Fruit fly (Drosophila melanogaster) whole organism, embryonic: Measurements from ENCODE around the gene Bruce.
A peak's percentile ranks its signal among the peaks of the same experiment; 100 is the strongest.

ENCODE experiments used
- Bteb2 ChIP-seq: fragments of 200-800 bp; sonication (Bioruptor generic); optimal IDR thresholded peaks from 2 replicates; lab custom pipeline; 2016; ENCODE audit warnings: missing biosample characterization, missing genetic modification characterization
- CG11456 ChIP-seq: fragments of 200-800 bp; sonication (Bioruptor generic); IDR thresholded peaks from 3 replicates; pipeline ENCODE4 v1.3.6; 2022; ENCODE audit warnings: missing biosample characterization, missing genetic modification characterization
- CG14710 ChIP-seq: fragments of 200-800 bp; sonication (Bioruptor generic); optimal IDR thresholded peaks from 3 replicates; lab custom pipeline; 2019; ENCODE audit warnings: missing biosample characterization, mild to moderate bottlenecking, missing genetic modification characterization, moderate library complexity
- CG15479 ChIP-seq: fragments of 200-800 bp; sonication (Bioruptor generic); optimal IDR thresholded peaks from 3 replicates; lab custom pipeline; 2019; ENCODE audit warnings: missing biosample characterization, mild to moderate bottlenecking, missing genetic modification characterization, moderate library complexity
- CG17186 ChIP-seq: fragments of 200-800 bp; sonication (Bioruptor generic); optimal IDR thresholded peaks from 3 replicates; lab custom pipeline; 2017; ENCODE audit warnings: missing biosample characterization, missing genetic modification reagents, missing genetic modification characterization
- CG17829 ChIP-seq: fragments of 200-800 bp; optimal IDR thresholded peaks from 2 replicates; lab custom pipeline; 2019; ENCODE audit warnings: missing biosample characterization, mild to moderate bottlenecking, missing genetic modification characterization, moderate library complexity
- CG18011 ChIP-seq: fragments of 200-800 bp; sonication (Bioruptor generic); optimal IDR thresholded peaks from 2 replicates; lab custom pipeline; 2017; ENCODE audit warnings: missing biosample characterization, missing genetic modification characterization, mild to moderate bottlenecking, moderate library complexity, missing genotype
- CG1832 ChIP-seq: fragments of 200-800 bp; sonication (Bioruptor generic); optimal IDR thresholded peaks from 2 replicates; lab custom pipeline; 2017; ENCODE audit warnings: missing biosample characterization, mild to moderate bottlenecking, missing genetic modification characterization, inconsistent platforms
- CG2120 ChIP-seq: fragments of 200-800 bp; sonication (Bioruptor generic); optimal IDR thresholded peaks from 3 replicates; lab custom pipeline; 2016; ENCODE audit warnings: missing biosample characterization, missing genetic modification characterization
- CG2202 ChIP-seq: fragments of 200-800 bp; sonication (Bioruptor generic); optimal IDR thresholded peaks from 2 replicates; lab custom pipeline; 2018; ENCODE audit warnings: missing biosample characterization, mild to moderate bottlenecking, missing genetic modification characterization
- CG30020 ChIP-seq: fragments of 200-800 bp; optimal IDR thresholded peaks from 2 replicates; lab custom pipeline; 2019; ENCODE audit warnings: missing biosample characterization, mild to moderate bottlenecking, missing genetic modification characterization, moderate library complexity
- CG43689 ChIP-seq: fragments of 200-800 bp; sonication (Bioruptor generic); IDR thresholded peaks from 2 replicates; pipeline ENCODE4 v1.3.6; 2022; ENCODE audit warnings: missing biosample characterization, missing genetic modification characterization
- CG5245 ChIP-seq: fragments of 200-800 bp; sonication (Bioruptor generic); optimal IDR thresholded peaks from 3 replicates; lab custom pipeline; 2016; ENCODE audit warnings: missing biosample characterization, missing genetic modification characterization
- CG6272 ChIP-seq: fragments of 200-800 bp; sonication (Bioruptor generic); IDR thresholded peaks from 2 replicates; pipeline ENCODE4 v1.3.6; 2022; ENCODE audit warnings: missing biosample characterization, missing genetic modification characterization
- CG6683 ChIP-seq: fragments of 200-800 bp; sonication (Bioruptor generic); optimal IDR thresholded peaks from 2 replicates; lab custom pipeline; 2017; ENCODE audit warnings: missing biosample characterization, mild to moderate bottlenecking, missing genetic modification characterization, missing genetic modification reagents
- CG7271 ChIP-seq: fragments of 200-800 bp; sonication (Bioruptor generic); optimal IDR thresholded peaks from 2 replicates; lab custom pipeline; 2018; ENCODE audit warnings: missing biosample characterization, mild to moderate bottlenecking, missing genetic modification characterization, moderate library complexity
- CG7745 ChIP-seq: fragments of 200-800 bp; sonication (Bioruptor generic); optimal IDR thresholded peaks from 2 replicates; lab custom pipeline; 2018; ENCODE audit warnings: missing biosample characterization, mild to moderate bottlenecking, missing genetic modification characterization, moderate library complexity
- CG9609 ChIP-seq: fragments of 200-800 bp; sonication (Bioruptor generic); optimal IDR thresholded peaks from 3 replicates; lab custom pipeline; 2016; ENCODE audit warnings: missing biosample characterization, missing genetic modification characterization
- Doc3 ChIP-seq: fragments of 200-800 bp; sonication (Bioruptor generic); IDR thresholded peaks from 3 replicates; pipeline ENCODE4 v1.3.6; 2022; ENCODE audit warnings: missing biosample characterization, missing genetic modification characterization; ENCODE audit not compliant: partially characterized antibody
- Fer3 ChIP-seq: fragments of 200-800 bp; sonication (Bioruptor generic); optimal IDR thresholded peaks from 2 replicates; lab custom pipeline; 2018; ENCODE audit warnings: missing biosample characterization, mild to moderate bottlenecking, missing genetic modification characterization, moderate library complexity
- HLH3B ChIP-seq: fragments of 200-800 bp; sonication (Bioruptor generic); IDR thresholded peaks from 2 replicates; pipeline ENCODE4 v1.3.6; 2022; ENCODE audit warnings: missing biosample characterization, missing genetic modification characterization
- Meics ChIP-seq: fragments of 200-800 bp; sonication (Bioruptor generic); optimal IDR thresholded peaks from 2 replicates; lab custom pipeline; 2017; ENCODE audit warnings: missing biosample characterization, mild to moderate bottlenecking, missing genetic modification characterization
- Mrtf ChIP-seq: fragments of 200-800 bp; sonication (Bioruptor generic); IDR thresholded peaks from 3 replicates; pipeline ENCODE4 v1.3.6; 2022; ENCODE audit warnings: missing biosample characterization, missing genetic modification characterization
- Optix ChIP-seq: fragments of 200-800 bp; sonication (Bioruptor generic); IDR thresholded peaks from 3 replicates; pipeline ENCODE4 v1.3.6; 2022; ENCODE audit warnings: missing biosample characterization, missing genetic modification characterization
- PHDP ChIP-seq: fragments of 200-800 bp; sonication (Bioruptor generic); optimal IDR thresholded peaks from 3 replicates; lab custom pipeline; 2018; ENCODE audit warnings: missing biosample characterization, mild to moderate bottlenecking, missing genetic modification characterization, moderate library complexity
- Sry-β ChIP-seq: fragments of 200-800 bp; sonication (Bioruptor generic); optimal IDR thresholded peaks from 2 replicates; lab custom pipeline; 2018; ENCODE audit warnings: missing biosample characterization, mild to moderate bottlenecking, missing genetic modification characterization, moderate library complexity
- Usf ChIP-seq: fragments of 200-800 bp; sonication (Bioruptor generic); optimal IDR thresholded peaks from 2 replicates; lab custom pipeline; 2017; ENCODE audit warnings: missing genotype, missing biosample characterization, missing genetic modification characterization
- aop ChIP-seq: fragments of 200-800 bp; sonication (Bioruptor generic); IDR thresholded peaks from 2 replicates; pipeline ENCODE4 v1.3.6; 2022; ENCODE audit warnings: missing biosample characterization, missing genetic modification characterization
- ara ChIP-seq: fragments of 200-800 bp; sonication (Bioruptor generic); IDR thresholded peaks from 2 replicates; pipeline ENCODE4 v1.3.6; 2022; ENCODE audit warnings: missing biosample characterization, missing genetic modification characterization
- bowl ChIP-seq: fragments of 200-800 bp; sonication (Bioruptor generic); IDR thresholded peaks from 2 replicates; pipeline ENCODE4 v1.3.6; 2022; ENCODE audit warnings: missing biosample characterization, missing genetic modification characterization
- chn ChIP-seq: fragments of 200-800 bp; sonication (Bioruptor generic); optimal IDR thresholded peaks from 2 replicates; lab custom pipeline; 2016; ENCODE audit warnings: missing biosample characterization, missing genetic modification characterization
- crol ChIP-seq: fragments of 200-800 bp; sonication (Bioruptor generic); IDR thresholded peaks from 2 replicates; pipeline ENCODE4 v1.3.6; 2022; ENCODE audit warnings: missing biosample characterization, missing genetic modification characterization
- ewg ChIP-seq: fragments of 200-800 bp; sonication (Bioruptor generic); optimal IDR thresholded peaks from 3 replicates; lab custom pipeline; 2017; ENCODE audit warnings: mild to moderate bottlenecking, missing biosample characterization, missing genetic modification reagents, missing genetic modification characterization
- exex ChIP-seq: fragments of 200-800 bp; sonication (Bioruptor generic); optimal IDR thresholded peaks from 4 replicates; lab custom pipeline; 2018; ENCODE audit warnings: missing biosample characterization, mild to moderate bottlenecking, missing genetic modification characterization, moderate library complexity
- gfzf ChIP-seq: fragments of 200-800 bp; sonication (Bioruptor generic); optimal IDR thresholded peaks from 2 replicates; lab custom pipeline; 2016; ENCODE audit warnings: missing biosample characterization, mild to moderate bottlenecking, missing genetic modification characterization, moderate library complexity
- grn ChIP-seq: fragments of 200-800 bp; sonication (Bioruptor generic); optimal IDR thresholded peaks from 3 replicates; lab custom pipeline; 2017; ENCODE audit warnings: missing biosample characterization, missing genetic modification characterization
- gsb-n ChIP-seq: fragments of 200-800 bp; sonication (Bioruptor generic); optimal IDR thresholded peaks from 3 replicates; lab custom pipeline; 2018; ENCODE audit warnings: missing biosample characterization, mild to moderate bottlenecking, missing genetic modification characterization
- her ChIP-seq: fragments of 200-800 bp; sonication (Bioruptor generic); optimal IDR thresholded peaks from 2 replicates; lab custom pipeline; 2016; ENCODE audit warnings: missing biosample characterization, missing genetic modification characterization
- lola ChIP-seq, 3 experiments: fragments of >200 bp in 2 of 3; fragments of 200-800 bp in 1 of 3; sonication (Bioruptor generic) in 1 of 3; optimal IDR thresholded peaks; 2 replicates each; lab custom pipeline; 2017 to 2019; ENCODE audit warnings: missing biosample characterization in 3 of 3, missing genetic modification characterization in 3 of 3, mild to moderate bottlenecking in 1 of 3, moderate library complexity in 1 of 3
- mirr ChIP-seq: fragments of 200-800 bp; sonication (Bioruptor generic); optimal IDR thresholded peaks from 3 replicates; lab custom pipeline; 2018; ENCODE audit warnings: missing biosample characterization, mild to moderate bottlenecking, missing genetic modification characterization
- mld ChIP-seq: fragments of 200-800 bp; sonication (Bioruptor generic); IDR thresholded peaks from 3 replicates; pipeline ENCODE4 v1.3.6; 2022; ENCODE audit warnings: missing biosample characterization, missing genetic modification characterization; ENCODE audit not compliant: partially characterized antibody
- otp ChIP-seq: fragments of 200-800 bp; sonication (Bioruptor generic); IDR thresholded peaks from 3 replicates; pipeline ENCODE4, ENCODE4 v1.3.6; 2022; ENCODE audit warnings: missing biosample characterization, missing genetic modification characterization
- psq ChIP-seq: fragments of 200-800 bp; sonication (Bioruptor generic); optimal IDR thresholded peaks from 2 replicates; lab custom pipeline; 2017; ENCODE audit warnings: missing biosample characterization, missing genetic modification characterization
- repo ChIP-seq: fragments of 200-800 bp; sonication (Bioruptor generic); optimal IDR thresholded peaks from 2 replicates; lab custom pipeline; 2016; ENCODE audit warnings: missing biosample characterization, missing genetic modification characterization
- rib ChIP-seq: fragments of 200-800 bp; sonication (Bioruptor generic); IDR thresholded peaks from 2 replicates; pipeline ENCODE4 v1.3.6; 2022; ENCODE audit warnings: missing biosample characterization, missing genetic modification characterization
- salm ChIP-seq: fragments of 200-800 bp; sonication (Bioruptor generic); optimal IDR thresholded peaks from 2 replicates; lab custom pipeline; 2018; ENCODE audit warnings: missing biosample characterization, mild to moderate bottlenecking, missing genetic modification characterization
- sisA ChIP-seq: fragments of 200-800 bp; sonication (Bioruptor generic); IDR thresholded peaks from 2 replicates; pipeline ENCODE4 v1.3.6; 2022; ENCODE audit warnings: missing biosample characterization, missing genetic modification characterization
- slou ChIP-seq: fragments of 200-800 bp; sonication (Bioruptor generic); optimal IDR thresholded peaks from 3 replicates; lab custom pipeline; 2016; ENCODE audit warnings: missing biosample characterization, missing genetic modification characterization
- tio ChIP-seq: fragments of 200-800 bp; sonication (Bioruptor generic); optimal IDR thresholded peaks from 2 replicates; lab custom pipeline; 2017; ENCODE audit warnings: missing biosample characterization, missing genetic modification characterization, inconsistent platforms
- z ChIP-seq: fragments of 200-800 bp; sonication (Bioruptor generic); IDR thresholded peaks from 3 replicates; pipeline ENCODE4 v1.3.6; 2022; ENCODE audit warnings: missing biosample characterization, missing genetic modification characterization

Gene Bruce

DNA sequence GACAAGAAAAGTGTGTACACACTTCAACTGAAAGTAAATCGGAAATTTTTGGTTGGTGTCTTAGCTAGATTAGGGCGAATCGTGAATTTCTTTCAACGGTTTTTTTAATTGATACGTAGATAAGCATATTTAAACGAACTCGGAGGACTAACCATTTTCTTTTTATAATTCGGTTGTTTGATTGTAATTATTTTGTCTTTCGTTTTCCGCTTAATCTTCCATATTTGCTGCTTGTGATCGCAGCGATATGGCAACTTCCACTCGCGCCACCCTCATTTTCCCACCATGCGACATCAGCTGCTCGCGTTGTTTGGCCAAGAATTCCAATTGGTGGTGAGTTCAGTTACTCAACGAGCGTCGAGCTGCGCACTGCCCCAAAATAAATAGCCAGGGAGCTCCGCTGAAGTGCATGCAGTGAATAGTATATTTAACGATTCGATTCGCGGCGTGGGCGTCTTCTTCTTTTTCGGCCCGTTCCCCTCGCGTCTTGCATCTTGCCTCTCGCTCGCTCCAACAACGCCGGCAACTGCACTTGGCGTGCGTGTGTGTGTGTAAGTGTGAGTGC is 67.1 kb downstream of the Bruce start, which contains the start of gene Nuak (continued):
- no peak for TF ChIP-seq HLH3B (GFP tag; lab: Robert Waterston, UW)
- TF ChIP-seq repo (GFP tag; lab: Kevin White, UChicago), result peak; percentile 93
- no peak for TF ChIP-seq mld
- peak; percentile 56 for TF ChIP-seq CG6683 (GFP tag; lab: Kevin White, UChicago)
- TF ChIP-seq CG7271 (tag; lab: Kevin White, UChicago), result peak; percentile 61
- peak; percentile 64 for TF ChIP-seq CG30020 (tag; lab: Kevin White, UChicago)
- peak; percentile 84 for TF ChIP-seq slou
- TF ChIP-seq CG18011, result peak; percentile 75
- TF ChIP-seq ara, result no peak
- TF ChIP-seq salm (tag; lab: Kevin White, UChicago), result peak; percentile 44
- TF ChIP-seq gfzf, result peak; percentile 60
- TF ChIP-seq Fer3 (tag; lab: Kevin White, UChicago), result peak; percentile 83
- TF ChIP-seq Bteb2 (GFP tag; lab: Kevin White, UChicago), result peak; percentile 86
- TF ChIP-seq z (GFP tag; lab: Robert Waterston, UW), result no peak
- TF ChIP-seq CG11456 (GFP tag; lab: Robert Waterston, UW), result no peak
- no peak for TF ChIP-seq Optix (GFP tag; lab: Robert Waterston, UW)
- TF ChIP-seq crol (GFP tag; lab: Robert Waterston, UW), result no peak
- peak; percentile 92 for TF ChIP-seq CG17829
- no peak for TF ChIP-seq CG15479 (GFP tag; lab: Kevin White, UChicago)
- TF ChIP-seq CG43689 (GFP tag; lab: Robert Waterston, UW), result no peak
- TF ChIP-seq Doc3 (GFP tag; lab: Robert Waterston, UW), result no peak
- peak in 1 of 3 experiments; percentile 78 for TF ChIP-seq lola (GFP tag; optimal IDR thresholded peaks at IDR 0.05; lab: Kevin White, UChicago)
- peak; percentile 37 for TF ChIP-seq CG2202 (tag; lab: Kevin White, UChicago)
- TF ChIP-seq aop (GFP tag; lab: Robert Waterston, UW), result no peak
- TF ChIP-seq sisA (GFP tag; lab: Robert Waterston, UW), result no peak
- peak; percentile 81 for TF ChIP-seq tio (GFP tag; lab: Kevin White, UChicago)
- TF ChIP-seq CG9609, result peak; percentile 93
- TF ChIP-seq Meics (GFP tag; lab: Kevin White, UChicago), result peak; percentile 84
- no peak for TF ChIP-seq bowl (GFP tag; lab: Robert Waterston, UW)
- peak; percentile 78 for TF ChIP-seq ewg (GFP tag; lab: Kevin White, UChicago)
- peak; percentile 45 for TF ChIP-seq exex
- peak; percentile 93 for TF ChIP-seq CG17186 (GFP tag; lab: Kevin White, UChicago)
- TF ChIP-seq gsb-n (tag; lab: Kevin White, UChicago), result peak; percentile 82
- TF ChIP-seq CG7745, result peak; percentile 32
- TF ChIP-seq CG2120 (GFP tag; lab: Kevin White, UChicago), result peak; percentile 97
- no peak for TF ChIP-seq Mrtf (GFP tag; lab: Robert Waterston, UW)
- peak; percentile 76 for TF ChIP-seq CG1832
- TF ChIP-seq mirr (GFP tag; lab: Kevin White, UChicago), result peak; percentile 82
- TF ChIP-seq her (GFP tag; lab: Kevin White, UChicago), result peak; percentile 93
- TF ChIP-seq PHDP, result peak; percentile 83
- TF ChIP-seq psq (GFP tag; lab: Kevin White, UChicago), result peak; percentile 65
- TF ChIP-seq CG14710, result peak; percentile 100
- peak; percentile 31 for TF ChIP-seq Sry-β (GFP tag; lab: Kevin White, UChicago)
- TF ChIP-seq rib, result no peak
- peak; percentile 91 for TF ChIP-seq CG6272
- no peak for TF ChIP-seq otp (GFP tag; lab: Robert Waterston, UW)
- TF ChIP-seq grn (GFP tag; lab: Kevin White, UChicago), result peak; percentile 76
- peak; percentile 70 for TF ChIP-seq CG5245 (GFP tag; lab: Kevin White, UChicago)
- peak; percentile 94 for TF ChIP-seq chn
- TF ChIP-seq Usf (GFP tag; lab: Kevin White, UChicago), result peak; percentile 58
